Worm (Caenorhabditis elegans): ENCODE data around the gene C01G5.3.

- TF ChIP-seq him-1 (tag; optimal IDR thresholded peaks at IDR 0.05) = no peak
- no peak for TF ChIP-seq W03F9.2 (tag; optimal IDR thresholded peaks at IDR 0.05)
- no peak for TF ChIP-seq dao-5 (tag; optimal IDR thresholded peaks at IDR 0.05)
Measured at ce11 chrIV:6517859-6518258, 18.1 kb upstream of the C01G5.3 start, which contains the start of gene C01G5.7.

Measured in whole organism, L4/young adult.